Worm (Caenorhabditis elegans) whole organism, L3 larva: Measurements from ENCODE around the gene ugt-43.

Experiments
- R02D3.7 ChIP-seq: fragments of 150-350 bp; optimal IDR thresholded peaks from 2 replicates; lab custom pipeline; 2014; ENCODE audit warnings: missing biosample characterization, missing genetic modification characterization
- ZK546.5 ChIP-seq: sonication (generic microtip); optimal IDR thresholded peaks from 2 replicates; lab custom pipeline; 2017; ENCODE audit warnings: missing biosample characterization, missing genetic modification characterization
- aly-2 ChIP-seq: fragments of 150-350 bp; optimal IDR thresholded peaks from 2 replicates; lab custom pipeline; 2014; ENCODE audit warnings: missing biosample characterization, missing genetic modification characterization
- ama-1 ChIP-seq: fragments of 150-350 bp; optimal IDR thresholded peaks from 2 replicates; lab custom pipeline; 2018
- ceh-16 ChIP-seq: sonication (generic microtip); optimal IDR thresholded peaks from 2 replicates; lab custom pipeline; 2017; ENCODE audit warnings: missing biosample characterization, missing genetic modification characterization
- ceh-28 ChIP-seq: fragments of 150-350 bp; optimal IDR thresholded peaks from 2 replicates; lab custom pipeline; 2014; ENCODE audit warnings: missing biosample characterization, missing genetic modification reagents, missing genetic modification characterization
- ceh-9 ChIP-seq: sonication (generic microtip); optimal IDR thresholded peaks from 2 replicates; lab custom pipeline; 2018; ENCODE audit warnings: missing biosample characterization, missing genetic modification characterization
- daf-12 ChIP-seq: fragments of 150-350 bp; optimal IDR thresholded peaks from 2 replicates; lab custom pipeline; 2014; ENCODE audit warnings: missing biosample characterization, missing genetic modification reagents, missing genetic modification characterization
- egl-27 ChIP-seq: sonication (generic microtip); optimal IDR thresholded peaks from 4 replicates; lab custom pipeline; 2017; ENCODE audit warnings: missing biosample characterization, missing genetic modification reagents, missing genetic modification characterization
- egl-5 ChIP-seq: fragments of 150-350 bp; optimal IDR thresholded peaks from 2 replicates; lab custom pipeline; 2017; ENCODE audit warnings: missing biosample characterization, missing genetic modification reagents, missing genetic modification characterization, inconsistent platforms
- elt-1 ChIP-seq: fragments of 150-350 bp; optimal IDR thresholded peaks from 2 replicates; lab custom pipeline; 2014; ENCODE audit warnings: missing biosample characterization, missing genetic modification characterization
- elt-2 ChIP-seq: sonication (generic microtip); optimal IDR thresholded peaks from 2 replicates; lab custom pipeline; 2016; ENCODE audit warnings: missing genetic modification reagents, mild to moderate bottlenecking, missing genetic modification characterization, missing compliant biosample characterization
- elt-3 ChIP-seq, 3 experiments: fragments of 150-350 bp in 1 of 3; sonication (generic microtip) in 2 of 3; optimal IDR thresholded peaks; 2 replicates in 2 of 3; 4 replicates in 1 of 3; lab custom pipeline; 2014 to 2017; ENCODE audit warnings: missing biosample characterization in 3 of 3, missing genetic modification characterization in 3 of 3
- eor-1 ChIP-seq, 2 experiments: fragments of 150-350 bp; optimal IDR thresholded peaks; 2 replicates each; lab custom pipeline; 2014 to 2018; ENCODE audit warnings: missing biosample characterization in 2 of 2, missing genetic modification characterization in 2 of 2
- fkh-2 ChIP-seq: fragments of 150-350 bp; optimal IDR thresholded peaks from 2 replicates; lab custom pipeline; 2014; ENCODE audit warnings: missing biosample characterization, missing genetic modification reagents, missing genetic modification characterization
- hmg-11 ChIP-seq: sonication (generic microtip); optimal IDR thresholded peaks from 2 replicates; lab custom pipeline; 2016; ENCODE audit warnings: missing genetic modification characterization, missing compliant biosample characterization
- lin-15B ChIP-seq: fragments of 150-350 bp; optimal IDR thresholded peaks from 2 replicates; lab custom pipeline; 2014; ENCODE audit warnings: missing biosample characterization, missing genetic modification characterization
- lin-39 ChIP-seq: fragments of 150-350 bp; optimal IDR thresholded peaks from 2 replicates; lab custom pipeline; 2018; ENCODE audit warnings: missing biosample characterization, missing genetic modification reagents, missing genetic modification characterization
- lsy-12 ChIP-seq: sonication (generic microtip); optimal IDR thresholded peaks from 2 replicates; lab custom pipeline; 2016; ENCODE audit warnings: mild to moderate bottlenecking, missing genetic modification characterization, missing compliant biosample characterization
- mdl-1 ChIP-seq: fragments of 150-350 bp; optimal IDR thresholded peaks from 2 replicates; lab custom pipeline; 2014; ENCODE audit warnings: missing biosample characterization, missing genetic modification characterization
- mml-1 ChIP-seq: fragments of 150-350 bp; sonication (generic microtip); optimal IDR thresholded peaks from 3 replicates; lab custom pipeline; 2014; ENCODE audit warnings: missing biosample characterization, missing genetic modification characterization
- nhr-12 ChIP-seq: fragments of 150-350 bp; optimal IDR thresholded peaks from 2 replicates; lab custom pipeline; 2014; ENCODE audit warnings: missing biosample characterization, missing genetic modification characterization
- nhr-23 ChIP-seq: fragments of 150-350 bp; optimal IDR thresholded peaks from 2 replicates; lab custom pipeline; 2014; ENCODE audit warnings: missing biosample characterization, missing genetic modification reagents, missing genetic modification characterization
- nhr-25 ChIP-seq: sonication (generic microtip); optimal IDR thresholded peaks from 2 replicates; lab custom pipeline; 2017; ENCODE audit warnings: missing biosample characterization, missing genetic modification characterization
- nhr-28 ChIP-seq: fragments of 150-350 bp; optimal IDR thresholded peaks from 2 replicates; lab custom pipeline; 2014; ENCODE audit warnings: missing biosample characterization, missing genetic modification characterization
- nhr-43 ChIP-seq: sonication (generic microtip); optimal IDR thresholded peaks from 2 replicates; lab custom pipeline; 2016; ENCODE audit warnings: mild to moderate bottlenecking, missing genetic modification characterization, missing compliant biosample characterization; ENCODE audit not compliant: poor library complexity, severe bottlenecking
- nhr-67 ChIP-seq: fragments of 150-350 bp; optimal IDR thresholded peaks from 2 replicates; lab custom pipeline; 2014; ENCODE audit warnings: missing biosample characterization, missing genetic modification characterization
- nhr-76 ChIP-seq: fragments of 150-350 bp; sonication (generic microtip); optimal IDR thresholded peaks from 5 replicates; lab custom pipeline; 2014; ENCODE audit warnings: missing biosample characterization, missing genetic modification characterization
- nhr-77 ChIP-seq: fragments of 150-350 bp; optimal IDR thresholded peaks from 2 replicates; lab custom pipeline; 2014; ENCODE audit warnings: missing biosample characterization, missing genetic modification characterization
- pha-4 ChIP-seq: fragments of 150-350 bp; optimal IDR thresholded peaks from 2 replicates; lab custom pipeline; 2014; ENCODE audit warnings: missing biosample characterization, missing genetic modification reagents, missing genetic modification characterization
- pqm-1 ChIP-seq: fragments of 150-350 bp; optimal IDR thresholded peaks from 2 replicates; lab custom pipeline; 2017; ENCODE audit warnings: missing biosample characterization, missing genetic modification characterization, inconsistent platforms
- skn-1 ChIP-seq: fragments of 150-350 bp; optimal IDR thresholded peaks from 2 replicates; lab custom pipeline; 2014; ENCODE audit warnings: missing biosample characterization, missing genetic modification characterization
- snpc-4 ChIP-seq: fragments of 150-350 bp; optimal IDR thresholded peaks from 2 replicates; lab custom pipeline; 2014; ENCODE audit warnings: missing biosample characterization, missing genetic modification characterization
- tbx-2 ChIP-seq: sonication (generic microtip); optimal IDR thresholded peaks from 2 replicates; lab custom pipeline; 2016; ENCODE audit warnings: mild to moderate bottlenecking, missing genetic modification characterization, missing compliant biosample characterization
- unc-62 ChIP-seq: fragments of 150-350 bp; sonication (generic microtip); optimal IDR thresholded peaks from 4 replicates; lab custom pipeline; 2014; ENCODE audit warnings: missing biosample characterization, missing genetic modification reagents, missing genetic modification characterization
- zag-1 ChIP-seq: fragments of 150-350 bp; optimal IDR thresholded peaks from 2 replicates; lab custom pipeline; 2014; ENCODE audit warnings: missing biosample characterization, missing genetic modification characterization
- ztf-11 ChIP-seq: fragments of 150-350 bp; optimal IDR thresholded peaks from 2 replicates; lab custom pipeline; 2014; ENCODE audit warnings: missing biosample characterization, missing genetic modification characterization
- ztf-4 ChIP-seq: fragments of 150-350 bp; optimal IDR thresholded peaks from 2 replicates; lab custom pipeline; 2014; ENCODE audit warnings: missing biosample characterization, missing genetic modification characterization

Gene ugt-43

DNA sequence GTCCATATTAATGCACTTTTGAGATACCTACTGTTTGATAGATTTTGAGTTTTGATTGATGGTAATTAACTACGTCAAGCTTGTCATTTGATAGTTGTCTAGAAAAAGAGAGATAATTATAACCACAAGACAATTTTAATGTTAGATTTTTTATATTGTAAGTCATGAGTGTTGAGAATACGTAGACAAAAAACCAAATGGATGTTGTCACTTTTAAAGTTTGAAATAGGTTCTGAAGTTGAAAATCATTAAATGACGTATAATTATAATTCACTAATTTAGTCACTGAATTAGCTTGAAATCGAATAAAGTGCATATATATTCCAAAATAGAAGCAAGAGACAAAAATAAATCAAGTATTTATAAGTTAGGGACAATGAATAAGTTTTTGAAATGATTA, 27.3 kb upstream of the ugt-43 start:
- TF ChIP-seq nhr-28 (tag; lab: Kevin White, UChicago) (no peak), ceh-16 (no peak), lsy-12 (no peak), nhr-43 (tag; lab: Kevin White, UChicago) (no peak), lin-39 (tag; lab: Kevin White, UChicago) (no peak), nhr-25 (no peak), nhr-77 (tag; lab: Kevin White, UChicago) (no peak), nhr-67 (tag; lab: Kevin White, UChicago) (no peak), eor-1 (tag; optimal IDR thresholded peaks at IDR 0.05; lab: Kevin White, UChicago) (no peak), nhr-76 (no peak), ceh-28 (no peak), pqm-1 (tag; lab: Kevin White, UChicago) (no peak), mdl-1 (tag; lab: Kevin White, UChicago) (no peak), R02D3.7 (tag; lab: Kevin White, UChicago) (no peak), ZK546.5 (tag; lab: Kevin White, UChicago) (no peak), elt-3 (tag; optimal IDR thresholded peaks at IDR 0.05; lab: Kevin White, UChicago) (no peak), ztf-11 (tag; lab: Kevin White, UChicago) (no peak), unc-62 (no peak)

DNA sequence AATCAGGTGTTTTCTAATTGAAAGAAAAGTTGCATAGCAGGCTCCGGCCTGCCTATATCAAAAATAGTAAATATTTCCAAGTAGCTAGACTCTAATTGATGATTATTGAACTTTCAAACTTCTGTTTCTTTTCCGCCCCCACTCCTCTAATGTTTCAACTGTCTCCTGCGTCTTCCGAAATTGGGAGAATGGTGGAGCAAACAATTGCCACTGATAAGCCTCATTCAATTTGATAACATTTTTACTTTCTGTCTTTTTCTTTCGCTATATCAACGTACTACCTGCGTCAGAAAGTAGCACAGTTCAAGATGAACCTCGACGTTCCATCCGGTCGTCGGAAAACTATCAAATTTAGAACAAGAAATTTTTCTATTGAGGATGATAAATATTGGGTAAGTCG, 25.5 kb upstream of the ugt-43 start, which contains the start of gene F13B12.3:
Gene F13B12.3, plus strand, starts transcription at position 223 of the 400 bp plus-strand sequence.
- TF ChIP-seq elt-2 (peak; percentile 90), ceh-28 (no peak), pqm-1 (tag; lab: Kevin White, UChicago) (peak; percentile 90), pha-4 (tag; lab: Kevin White, UChicago) (peak; percentile 15)

DNA sequence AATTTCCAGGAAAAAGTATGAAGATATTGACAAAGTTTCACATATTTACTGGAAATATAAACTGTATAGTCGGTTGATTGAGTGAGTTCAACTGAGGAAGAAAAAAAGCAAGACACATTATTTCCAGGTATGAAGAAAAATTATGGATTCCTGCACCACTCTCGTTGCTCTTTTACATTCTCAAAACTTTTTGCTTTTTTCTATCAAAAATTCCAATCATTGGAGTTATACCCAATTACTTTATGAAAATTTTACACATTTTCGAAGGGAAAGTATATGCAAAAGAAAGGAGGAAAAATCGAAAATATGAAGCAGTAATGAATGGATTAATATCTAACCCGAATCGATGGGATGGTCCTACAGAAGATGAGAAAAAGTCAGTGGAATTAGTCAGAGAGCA, 21.5 kb upstream of the ugt-43 start:
- TF ChIP-seq unc-62 (no peak), tbx-2 (no peak), egl-5 (tag; lab: Kevin White, UChicago) (no peak), ceh-9 (no peak), skn-1 (tag; lab: Kevin White, UChicago) (no peak), ama-1 (lab: Kevin White, UChicago) (no peak), snpc-4 (tag; lab: Kevin White, UChicago) (no peak), nhr-43 (tag; lab: Kevin White, UChicago) (no peak), nhr-23 (no peak), mml-1 (no peak), hmg-11 (tag; lab: Kevin White, UChicago) (no peak), ztf-4 (tag; lab: Kevin White, UChicago) (no peak)

DNA sequence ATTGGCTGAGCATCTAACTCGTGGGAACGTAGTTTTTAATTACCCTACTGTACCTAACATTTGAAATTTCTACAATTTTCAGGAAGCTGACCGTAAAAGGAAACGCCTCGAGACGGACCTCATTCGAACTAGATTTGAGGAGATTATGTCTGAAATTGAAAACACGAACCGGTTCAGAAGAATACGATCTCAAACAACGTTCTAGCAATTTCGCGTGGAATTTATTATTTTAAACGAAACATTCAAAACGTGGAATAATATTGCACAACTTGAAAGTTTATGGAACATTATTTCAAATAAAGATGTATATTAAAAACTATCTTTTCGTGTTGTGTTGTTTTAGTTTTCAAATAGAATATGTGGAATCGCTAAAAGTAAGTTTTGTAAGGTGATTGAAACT, 20.9 kb upstream of the ugt-43 start, which contains the start of gene F13B12.7:
Gene F13B12.7, plus strand, starts transcription at position 301 of the 400 bp plus-strand sequence.
- TF ChIP-seq nhr-76 (no peak), nhr-12 (no peak), mdl-1 (tag; lab: Kevin White, UChicago) (no peak), elt-1 (tag; lab: Kevin White, UChicago) (no peak), ztf-11 (tag; lab: Kevin White, UChicago) (no peak), nhr-77 (tag; lab: Kevin White, UChicago) (no peak), skn-1 (tag; lab: Kevin White, UChicago) (no peak), nhr-25 (no peak), zag-1 (tag; lab: Kevin White, UChicago) (no peak), egl-5 (tag; lab: Kevin White, UChicago) (no peak)

DNA sequence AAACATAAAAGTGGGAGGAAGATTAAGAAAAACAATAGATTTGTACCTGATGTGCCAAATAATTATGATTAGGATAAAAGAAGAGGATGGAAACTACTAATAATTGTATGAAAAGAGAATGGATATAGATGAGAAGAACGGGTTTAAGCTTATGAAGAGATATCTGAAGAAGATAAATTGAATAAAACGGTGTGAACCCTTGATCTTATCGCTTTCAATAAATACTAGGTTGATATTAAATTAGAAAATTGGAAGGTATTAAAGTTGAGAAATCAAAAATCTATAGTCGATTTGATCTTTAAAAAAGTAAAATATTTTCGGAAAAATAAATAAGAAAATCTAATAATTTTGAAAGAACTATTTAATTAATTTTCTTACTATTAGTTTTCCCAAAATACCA, 14.6 kb upstream of the ugt-43 start, which contains the start of gene F13B12.4:
Gene F13B12.4, minus strand, starts transcription at position 101 of the 400 bp plus-strand sequence.
- no peak for TF ChIP-seq lin-15B (tag; lab: Kevin White, UChicago)
- TF ChIP-seq nhr-77 (tag; lab: Kevin White, UChicago), result no peak
- TF ChIP-seq nhr-23, result no peak
- no peak for TF ChIP-seq mdl-1 (tag; lab: Kevin White, UChicago)
- TF ChIP-seq nhr-12, result no peak
- TF ChIP-seq elt-3 (tag; optimal IDR thresholded peaks at IDR 0.05; lab: Kevin White, UChicago), result no peak
- no peak for TF ChIP-seq ZK546.5 (tag; lab: Kevin White, UChicago)
- TF ChIP-seq egl-27 (tag; lab: Kevin White, UChicago), result no peak
- TF ChIP-seq fkh-2 (tag; lab: Kevin White, UChicago), result no peak
- TF ChIP-seq daf-12, result no peak
- TF ChIP-seq aly-2 (tag; lab: Kevin White, UChicago), result no peak
